Worm (Caenorhabditis elegans): Measurements from ENCODE around the gene T19E7.6.

- TF ChIP-seq pha-4 (tag; optimal IDR thresholded peaks at IDR 0.05) (peak; percentile 71), eor-1 (tag; optimal IDR thresholded peaks at IDR 0.05) (no peak), nhr-77 (tag; optimal IDR thresholded peaks at IDR 0.05) (no peak), nhr-237 (tag; optimal IDR thresholded peaks at IDR 0.05) (no peak), nhr-11 (tag; optimal IDR thresholded peaks at IDR 0.05) (no peak), snpc-4 (tag; optimal IDR thresholded peaks at IDR 0.05) (no peak), ama-1 (optimal IDR thresholded peaks at IDR 0.05) (no peak)
These were observed 9.8 kb downstream of the T19E7.6 start for ce11 chrIV:5659461-5659860.
